Fruit fly (Drosophila melanogaster) whole organism, embryonic: ENCODE data around the gene beat-Ib.
A peak's percentile ranks its signal among the peaks of the same experiment; 100 is the strongest.

Experiments
- Awh ChIP-seq: fragments of 200-800 bp; sonication (Bioruptor generic); IDR thresholded peaks from 2 replicates; pipeline ENCODE4, ENCODE4 v1.3.6; 2022; ENCODE audit warnings: missing biosample characterization, missing genetic modification characterization
- CG10565 ChIP-seq: fragments of 200-800 bp; sonication (Bioruptor generic); optimal IDR thresholded peaks from 3 replicates; lab custom pipeline; 2016; ENCODE audit warnings: missing biosample characterization, mild to moderate bottlenecking, missing genetic modification characterization
- CG11398 ChIP-seq: fragments of 200-800 bp; sonication (Bioruptor generic); optimal IDR thresholded peaks from 2 replicates; lab custom pipeline; 2016; ENCODE audit warnings: missing biosample characterization, missing genetic modification characterization
- CG11696 ChIP-seq: fragments of 200-800 bp; sonication (Bioruptor generic); IDR thresholded peaks from 2 replicates; pipeline ENCODE4 v1.3.6; 2022; ENCODE audit warnings: missing biosample characterization, missing genetic modification characterization
- CG12744 ChIP-seq: fragments of 200-800 bp; sonication (Bioruptor generic); optimal IDR thresholded peaks from 2 replicates; lab custom pipeline; 2016; ENCODE audit warnings: missing biosample characterization, missing genetic modification characterization
- CG12942 ChIP-seq: fragments of 200-800 bp; sonication (Bioruptor generic); optimal IDR thresholded peaks from 3 replicates; lab custom pipeline; 2016; ENCODE audit warnings: missing biosample characterization, missing genetic modification characterization
- CG14710 ChIP-seq: fragments of 200-800 bp; sonication (Bioruptor generic); optimal IDR thresholded peaks from 3 replicates; lab custom pipeline; 2019; ENCODE audit warnings: missing biosample characterization, mild to moderate bottlenecking, missing genetic modification characterization, moderate library complexity
- CG14860 ChIP-seq: fragments of 200-800 bp; sonication (Bioruptor generic); IDR thresholded peaks from 3 replicates; pipeline ENCODE4 v1.3.6; 2022; ENCODE audit warnings: missing biosample characterization, missing genetic modification characterization; ENCODE audit not compliant: partially characterized antibody
- CG15011 ChIP-seq: fragments of 200-800 bp; sonication (Bioruptor generic); optimal IDR thresholded peaks from 3 replicates; lab custom pipeline; 2018; ENCODE audit warnings: missing biosample characterization, mild to moderate bottlenecking, missing genetic modification characterization
- CG17612 ChIP-seq: fragments of 200-800 bp; sonication (Bioruptor generic); IDR thresholded peaks from 2 replicates; pipeline ENCODE4 v1.3.6; 2022; ENCODE audit warnings: missing biosample characterization, missing genetic modification characterization
- CG1832 ChIP-seq: fragments of 200-800 bp; sonication (Bioruptor generic); optimal IDR thresholded peaks from 2 replicates; lab custom pipeline; 2017; ENCODE audit warnings: missing biosample characterization, mild to moderate bottlenecking, missing genetic modification characterization, inconsistent platforms
- CG2120 ChIP-seq: fragments of 200-800 bp; sonication (Bioruptor generic); optimal IDR thresholded peaks from 3 replicates; lab custom pipeline; 2016; ENCODE audit warnings: missing biosample characterization, missing genetic modification characterization
- CG2875 ChIP-seq: fragments of 200-800 bp; sonication (Bioruptor generic); optimal IDR thresholded peaks from 2 replicates; lab custom pipeline; 2017; ENCODE audit warnings: missing biosample characterization, mild to moderate bottlenecking, missing genetic modification characterization, missing genetic modification reagents
- CG3065 ChIP-seq: fragments of 200-800 bp; sonication (Bioruptor generic); optimal IDR thresholded peaks from 2 replicates; lab custom pipeline; 2016; ENCODE audit warnings: missing biosample characterization, missing genetic modification characterization
- CG32532 ChIP-seq: fragments of 200-800 bp; sonication (Bioruptor generic); IDR thresholded peaks from 2 replicates; pipeline ENCODE4 v1.3.6; 2022; ENCODE audit warnings: missing biosample characterization, missing genetic modification characterization
- CG7556 ChIP-seq: fragments of 200-800 bp; sonication (Bioruptor generic); optimal IDR thresholded peaks from 2 replicates; lab custom pipeline; 2017; ENCODE audit warnings: missing biosample characterization, mild to moderate bottlenecking, missing genetic modification characterization
- CG7963 ChIP-seq: fragments of 200-800 bp; sonication (Bioruptor generic); IDR thresholded peaks from 3 replicates; pipeline ENCODE4 v1.3.6; 2022; ENCODE audit warnings: missing biosample characterization, missing genetic modification characterization; ENCODE audit not compliant: partially characterized antibody
- CG9437 ChIP-seq: fragments of 200-800 bp; sonication (Bioruptor generic); optimal IDR thresholded peaks from 2 replicates; lab custom pipeline; 2018; ENCODE audit warnings: missing biosample characterization, mild to moderate bottlenecking, missing genetic modification characterization
- D ChIP-seq, 2 experiments: fragments of 200-800 bp in 1 of 2; fragments of >200 bp in 1 of 2; sonication (Bioruptor generic) in 1 of 2; optimal IDR thresholded peaks; 2 replicates in 1 of 2; 3 replicates in 1 of 2; lab custom pipeline; 2017; ENCODE audit warnings: mild to moderate bottlenecking in 1 of 2, missing biosample characterization in 1 of 2, missing genetic modification characterization in 1 of 2, missing genetic modification reagents in 1 of 2
- Deaf1 ChIP-seq: fragments of 200-800 bp; optimal IDR thresholded peaks from 3 replicates; lab custom pipeline; 2019; ENCODE audit warnings: missing biosample characterization, mild to moderate bottlenecking, missing genetic modification characterization, moderate library complexity
- Gug ChIP-seq: fragments of 200-800 bp; sonication (Bioruptor generic); IDR thresholded peaks from 4 replicates; pipeline ENCODE4 v1.3.6; 2022; ENCODE audit warnings: missing biosample characterization, missing genetic modification characterization
- H2.0 ChIP-seq: fragments of 200-800 bp; sonication (Bioruptor generic); IDR thresholded peaks from 2 replicates; pipeline ENCODE4 v1.3.6; 2022; ENCODE audit warnings: missing biosample characterization, missing genetic modification characterization
- Hand ChIP-seq: fragments of 200-800 bp; sonication (Bioruptor generic); optimal IDR thresholded peaks from 2 replicates; lab custom pipeline; 2017; ENCODE audit warnings: mild to moderate bottlenecking, missing biosample characterization, missing genetic modification reagents, missing genetic modification characterization
- Hr3 ChIP-seq: fragments of 200-800 bp; sonication (Bioruptor generic); optimal IDR thresholded peaks from 3 replicates; lab custom pipeline; 2016; ENCODE audit warnings: missing biosample characterization, missing genetic modification characterization
- Hsf ChIP-seq: fragments of 200-800 bp; sonication (Bioruptor generic); optimal IDR thresholded peaks from 3 replicates; lab custom pipeline; 2016; ENCODE audit warnings: missing biosample characterization, missing genetic modification characterization
- Nf-YB ChIP-seq: fragments of 200-800 bp; sonication (Bioruptor generic); optimal IDR thresholded peaks from 3 replicates; lab custom pipeline; 2019; ENCODE audit warnings: missing biosample characterization, mild to moderate bottlenecking, missing genetic modification characterization, moderate library complexity
- Optix ChIP-seq: fragments of 200-800 bp; sonication (Bioruptor generic); IDR thresholded peaks from 3 replicates; pipeline ENCODE4 v1.3.6; 2022; ENCODE audit warnings: missing biosample characterization, missing genetic modification characterization
- PHDP ChIP-seq: fragments of 200-800 bp; sonication (Bioruptor generic); optimal IDR thresholded peaks from 3 replicates; lab custom pipeline; 2018; ENCODE audit warnings: missing biosample characterization, mild to moderate bottlenecking, missing genetic modification characterization, moderate library complexity
- Sin3A ChIP-seq: fragments of >200 bp; optimal IDR thresholded peaks from 2 replicates; lab custom pipeline; 2018
- Taf1 ChIP-seq: fragments of 200-800 bp; sonication (Bioruptor generic); IDR thresholded peaks from 2 replicates; pipeline ENCODE4 v1.3.6; 2022; ENCODE audit warnings: missing biosample characterization, missing genetic modification characterization
- ash1 ChIP-seq: fragments of 200-800 bp; sonication (Bioruptor generic); optimal IDR thresholded peaks from 2 replicates; lab custom pipeline; 2018; ENCODE audit warnings: missing biosample characterization, mild to moderate bottlenecking, missing genetic modification characterization
- chif ChIP-seq, 2 experiments: fragments of 200-800 bp; sonication (Bioruptor generic); optimal IDR thresholded peaks; 3 replicates each; lab custom pipeline; 2016; ENCODE audit warnings: missing biosample characterization in 2 of 2, missing genetic modification characterization in 2 of 2
- croc ChIP-seq: fragments of 200-800 bp; sonication (Bioruptor generic); conservative IDR thresholded peaks from 3 replicates; pipeline ENCODE4 v1.3.6; 2022; ENCODE audit warnings: missing biosample characterization, missing genetic modification characterization
- emc ChIP-seq: fragments of 200-800 bp; sonication (Bioruptor generic); optimal IDR thresholded peaks from 2 replicates; lab custom pipeline; 2016; ENCODE audit warnings: missing biosample characterization, missing genetic modification characterization
- fd3F ChIP-seq: fragments of 200-800 bp; sonication (Bioruptor generic); optimal IDR thresholded peaks from 2 replicates; lab custom pipeline; 2018; ENCODE audit warnings: missing biosample characterization, mild to moderate bottlenecking, missing genetic modification characterization, moderate library complexity
- ftz-f1 ChIP-seq: fragments of 200-800 bp; sonication (Bioruptor generic); optimal IDR thresholded peaks from 2 replicates; lab custom pipeline; 2016; ENCODE audit warnings: missing biosample characterization, missing genetic modification characterization
- fu2 ChIP-seq: fragments of 200-800 bp; sonication (Bioruptor generic); optimal IDR thresholded peaks from 2 replicates; lab custom pipeline; 2016; ENCODE audit warnings: missing biosample characterization, missing genetic modification characterization
- gt ChIP-seq: fragments of 200-800 bp; sonication (Bioruptor generic); IDR thresholded peaks from 2 replicates; pipeline ENCODE4 v1.3.6; 2022; ENCODE audit warnings: missing biosample characterization, missing genetic modification characterization
- her ChIP-seq: fragments of 200-800 bp; sonication (Bioruptor generic); optimal IDR thresholded peaks from 2 replicates; lab custom pipeline; 2016; ENCODE audit warnings: missing biosample characterization, missing genetic modification characterization
- jigr1 ChIP-seq: fragments of 200-800 bp; sonication (Bioruptor generic); IDR thresholded peaks from 3 replicates; pipeline ENCODE4 v1.3.6; 2022; ENCODE audit warnings: missing biosample characterization, missing genetic modification characterization
- mam ChIP-seq: fragments of 200-800 bp; sonication (Bioruptor generic); optimal IDR thresholded peaks from 3 replicates; lab custom pipeline; 2016; ENCODE audit warnings: missing biosample characterization, missing genetic modification characterization
- mirr ChIP-seq: fragments of 200-800 bp; sonication (Bioruptor generic); optimal IDR thresholded peaks from 3 replicates; lab custom pipeline; 2018; ENCODE audit warnings: missing biosample characterization, mild to moderate bottlenecking, missing genetic modification characterization
- pb ChIP-seq: fragments of 200-800 bp; sonication (Bioruptor generic); optimal IDR thresholded peaks from 3 replicates; lab custom pipeline; 2016; ENCODE audit warnings: missing biosample characterization, missing genetic modification characterization
- phol ChIP-seq: fragments of 200-800 bp; sonication (Bioruptor generic); optimal IDR thresholded peaks from 3 replicates; lab custom pipeline; 2018; ENCODE audit warnings: missing biosample characterization, mild to moderate bottlenecking, missing genetic modification characterization, moderate library complexity
- pita ChIP-seq: fragments of 200-800 bp; sonication (Bioruptor generic); optimal IDR thresholded peaks from 2 replicates; lab custom pipeline; 2017; ENCODE audit warnings: missing biosample characterization, mild to moderate bottlenecking, missing genetic modification characterization
- psq ChIP-seq: fragments of 200-800 bp; sonication (Bioruptor generic); optimal IDR thresholded peaks from 2 replicates; lab custom pipeline; 2017; ENCODE audit warnings: missing biosample characterization, missing genetic modification characterization
- tap ChIP-seq: fragments of 200-800 bp; optimal IDR thresholded peaks from 3 replicates; lab custom pipeline; 2019; ENCODE audit warnings: missing biosample characterization, mild to moderate bottlenecking, missing genetic modification characterization, moderate library complexity
- vnd ChIP-seq: fragments of 200-800 bp; sonication (Bioruptor generic); IDR thresholded peaks from 3 replicates; pipeline ENCODE4 v1.3.6; 2022; ENCODE audit warnings: missing biosample characterization, missing genetic modification characterization; ENCODE audit not compliant: partially characterized antibody

The beat-Ib gene

DNA sequence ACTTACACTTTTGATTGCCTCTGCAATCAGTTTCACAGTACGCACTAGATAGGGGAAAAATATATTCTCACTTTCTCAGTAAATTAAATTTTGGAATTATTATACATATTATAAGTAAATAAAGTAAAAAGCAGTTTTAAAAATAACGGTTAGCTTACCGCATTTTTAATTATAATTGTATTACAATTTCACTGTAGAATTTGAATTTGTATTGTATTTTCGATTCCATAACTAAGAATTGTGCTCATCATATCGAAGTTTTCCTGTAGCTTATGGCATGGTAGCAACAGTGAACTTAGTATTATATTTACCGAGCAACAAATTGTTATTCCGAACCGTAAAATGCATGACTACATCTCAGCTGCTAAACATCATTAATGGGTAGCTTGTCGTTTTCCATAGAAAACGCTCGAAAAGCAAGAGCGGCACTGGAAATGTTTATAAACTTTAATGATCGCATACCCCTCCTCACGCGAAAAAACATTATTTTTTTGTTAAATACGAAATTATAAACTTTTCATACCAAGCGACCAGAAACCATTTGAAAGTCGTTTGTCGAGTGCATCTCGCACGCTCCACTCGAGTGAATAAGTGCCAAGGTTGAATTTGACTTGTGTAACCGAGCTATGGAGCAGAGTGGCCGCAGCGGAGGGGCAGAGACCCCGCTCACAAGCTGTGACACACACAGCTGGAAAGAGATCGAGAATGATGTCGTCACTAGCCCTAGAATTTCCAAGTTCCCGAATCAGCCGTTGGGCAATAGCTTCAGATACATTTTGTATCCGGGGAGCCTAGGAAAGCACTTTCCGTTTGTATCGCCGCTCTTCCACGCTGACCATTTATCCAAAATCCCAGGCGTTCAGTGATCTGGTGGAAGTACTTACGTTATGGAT is 50.0 kb downstream of the beat-Ib start (continued):
- TF ChIP-seq CG12744 (GFP tag; lab: Kevin White, UChicago) (no peak), CG12942 (GFP tag; lab: Kevin White, UChicago) (peak; percentile 83), Awh (peak; percentile 85), CG1832 (GFP tag; lab: Kevin White, UChicago) (no peak), H2.0 (peak; percentile 93), CG3065 (GFP tag; lab: Kevin White, UChicago) (peak; percentile 88), CG2120 (peak; percentile 82), mam (GFP tag; lab: Kevin White, UChicago) (peak; percentile 60), Hsf (GFP tag; lab: Kevin White, UChicago) (peak; percentile 55), CG17612 (GFP tag; lab: Robert Waterston, UW) (peak; percentile 66; the same call in 1 of the 2 replicates), CG11696 (peak; percentile 59; the same call in 1 of the 2 replicates), Taf1 (GFP tag; lab: Robert Waterston, UW) (peak; percentile 87), croc (GFP tag; lab: Robert Waterston, UW) (peak; percentile 84), Deaf1 (tag; lab: Kevin White, UChicago) (peak; percentile 75), Nf-YB (GFP tag; lab: Kevin White, UChicago) (peak; percentile 76), emc (GFP tag; lab: Kevin White, UChicago) (peak; percentile 0), CG7556 (GFP tag; lab: Kevin White, UChicago) (peak; percentile 94), tap (tag; lab: Kevin White, UChicago) (peak; percentile 93), fd3F (peak; percentile 96), CG2875 (GFP tag; lab: Kevin White, UChicago) (peak; percentile 91), jigr1 (GFP tag; lab: Robert Waterston, UW) (peak; percentile 82), phol (peak; percentile 93), CG32532 (peak; percentile 91), Optix (GFP tag; lab: Robert Waterston, UW) (no peak), pita (GFP tag; lab: Kevin White, UChicago) (no peak), Hr3 (GFP tag; lab: Kevin White, UChicago) (peak; percentile 66), ash1 (no peak), fu2 (no peak), D (optimal IDR thresholded peaks at IDR 0.05; lab: Kevin White, UChicago) (no peak), D (GFP tag; optimal IDR thresholded peaks at IDR 0.05; lab: Kevin White, UChicago) (peak; percentile 86), her (peak; percentile 17), CG14860 (GFP tag; lab: Robert Waterston, UW) (0 out of 3 replicates have a peak, but pooled peaks have one; percentile 27), CG15011 (GFP tag; lab: Kevin White, UChicago) (peak; percentile 84), vnd (GFP tag; lab: Robert Waterston, UW) (no peak), CG11398 (no peak), gt (GFP tag; lab: Robert Waterston, UW) (0 out of 2 replicates have a peak, but pooled peaks have one; percentile 10), CG14710 (tag; lab: Kevin White, UChicago) (peak; percentile 87), CG9437 (GFP tag; lab: Kevin White, UChicago) (peak; percentile 87), psq (GFP tag; lab: Kevin White, UChicago) (peak; percentile 42), Hand (GFP tag; lab: Kevin White, UChicago) (peak; percentile 85), Sin3A (lab: Kevin White, UChicago) (no peak), CG10565 (GFP tag; lab: Kevin White, UChicago) (no peak), chif (GFP tag; optimal IDR thresholded peaks at IDR 0.05; lab: Kevin White, UChicago) (peak in 1 of 2 experiments; percentile 70), Gug (GFP tag; lab: Robert Waterston, UW) (peak; percentile 73), mirr (GFP tag; lab: Kevin White, UChicago) (peak; percentile 60), pb (GFP tag; lab: Kevin White, UChicago) (no peak), PHDP (peak; percentile 96), CG7963 (GFP tag; lab: Robert Waterston, UW) (no peak), ftz-f1 (GFP tag; lab: Kevin White, UChicago) (peak; percentile 99)
